Fruit fly (Drosophila melanogaster) Kc167 (cell line): ENCODE results near the gene CG18048.

ENCODE experiments used
- Myc ChIP-seq: fragments of >200 bp; optimal IDR thresholded peaks from 2 replicates; lab custom pipeline; 2017; ENCODE audit warnings: missing external identifiers
- Sin3A ChIP-seq: fragments of >200 bp; optimal IDR thresholded peaks from 2 replicates; lab custom pipeline; 2018; ENCODE audit warnings: missing external identifiers
- h ChIP-seq: fragments of >200 bp; optimal IDR thresholded peaks from 3 replicates; lab custom pipeline; 2018; ENCODE audit warnings: missing external identifiers
- insv ChIP-seq: fragments of >200 bp; optimal IDR thresholded peaks from 3 replicates; lab custom pipeline; 2018; ENCODE audit warnings: missing external identifiers
- psq ChIP-seq: fragments of >200 bp; optimal IDR thresholded peaks from 2 replicates; lab custom pipeline; 2017; ENCODE audit warnings: missing external identifiers
- ttk ChIP-seq: sonication (Bioruptor generic); optimal IDR thresholded peaks from 2 replicates; lab custom pipeline; 2017; ENCODE audit warnings: missing external identifiers

The CG18048 gene

dm6 chr3R:6337397-6337796, 8.5 kb upstream of the CG18048 start:
- no peak for TF ChIP-seq ttk (lab: Kevin White, UChicago)
- no peak for TF ChIP-seq Myc (lab: Kevin White, UChicago)
- TF ChIP-seq psq = no peak
- TF ChIP-seq insv (lab: Kevin White, UChicago) = no peak

- TF ChIP-seq psq = no peak
- no peak for TF ChIP-seq insv (lab: Kevin White, UChicago)
- no peak for TF ChIP-seq ttk (lab: Kevin White, UChicago)
- TF ChIP-seq Sin3A (lab: Kevin White, UChicago) = no peak
- TF ChIP-seq Myc (lab: Kevin White, UChicago) = no peak
- TF ChIP-seq h (lab: Kevin White, UChicago) = no peak
Observed at dm6 chr3R:6339795-6340194, 6.1 kb upstream of the CG18048 start, which contains the start of gene Osi20. Gene Osi20, plus strand, starts transcription at chr3R:6340095.

dm6 chr3R:6341668-6342067, 4.2 kb upstream of the CG18048 start, which contains the start of gene CG17917:
Gene CG17917, plus strand, starts transcription at chr3R:6341968.
- TF ChIP-seq ttk (lab: Kevin White, UChicago) (no peak), insv (lab: Kevin White, UChicago) (no peak), h (lab: Kevin White, UChicago) (no peak), psq (no peak), Myc (lab: Kevin White, UChicago) (no peak), Sin3A (lab: Kevin White, UChicago) (no peak)

- no peak for TF ChIP-seq ttk (lab: Kevin White, UChicago)
- TF ChIP-seq Myc (lab: Kevin White, UChicago) = no peak
Observed at dm6 chr3R:6342702-6343101, 3.2 kb upstream of the CG18048 start, which contains the start of gene CG10298. Gene CG10298, plus strand, starts transcription at chr3R:6343002.

- TF ChIP-seq h (lab: Kevin White, UChicago) = no peak
- no peak for TF ChIP-seq psq
- TF ChIP-seq Myc (lab: Kevin White, UChicago) = no peak
- TF ChIP-seq ttk (lab: Kevin White, UChicago) = no peak
- no peak for TF ChIP-seq insv (lab: Kevin White, UChicago)
- TF ChIP-seq Sin3A (lab: Kevin White, UChicago) = no peak
Observed at dm6 chr3R:6343396-6344239, 2.3 kb upstream of the CG18048 start, which contains the start of gene CG17919. Gene CG17919, plus strand, starts transcription at chr3R:6344029.

dm6 chr3R:6348943-6349342, 3.0 kb downstream of the CG18048 start, which contains the start of gene Hr83:
Gene Hr83, plus strand, starts transcription at chr3R:6349243.
- TF ChIP-seq ttk (lab: Kevin White, UChicago) (no peak), psq (no peak), insv (lab: Kevin White, UChicago) (no peak), Sin3A (lab: Kevin White, UChicago) (no peak), Myc (lab: Kevin White, UChicago) (no peak), h (lab: Kevin White, UChicago) (no peak)

dm6 chr3R:6350755-6351154, 4.8 kb downstream of the CG18048 start, which contains the start of gene Pak:
Gene Pak, plus strand, starts transcription at chr3R:6350896.
- TF ChIP-seq insv (lab: Kevin White, UChicago) (no peak), ttk (lab: Kevin White, UChicago) (no peak), h (lab: Kevin White, UChicago) (no peak), Myc (lab: Kevin White, UChicago) (no peak), psq (no peak), Sin3A (lab: Kevin White, UChicago) (no peak)

dm6 chr3R:6351181-6351580, 5.3 kb downstream of the CG18048 start:
- TF ChIP-seq h (lab: Kevin White, UChicago) (no peak), insv (lab: Kevin White, UChicago) (no peak), psq (no peak), ttk (lab: Kevin White, UChicago) (no peak), Sin3A (lab: Kevin White, UChicago) (no peak), Myc (lab: Kevin White, UChicago) (no peak)

- TF ChIP-seq Sin3A (lab: Kevin White, UChicago) = no peak
- TF ChIP-seq h (lab: Kevin White, UChicago) = no peak
- TF ChIP-seq insv (lab: Kevin White, UChicago) = no peak
- TF ChIP-seq psq = no peak
- TF ChIP-seq ttk (lab: Kevin White, UChicago) = no peak
- no peak for TF ChIP-seq Myc (lab: Kevin White, UChicago)
Observed at dm6 chr3R:6351696-6352378, 5.9 kb downstream of the CG18048 start.

dm6 chr3R:6352436-6352835, 6.5 kb downstream of the CG18048 start:
- no peak for TF ChIP-seq insv (lab: Kevin White, UChicago)
- TF ChIP-seq ttk (lab: Kevin White, UChicago) = no peak

dm6 chr3R:6352893-6353623, 7.1 kb downstream of the CG18048 start:
- no peak for TF ChIP-seq Sin3A (lab: Kevin White, UChicago)
- TF ChIP-seq Myc (lab: Kevin White, UChicago) = no peak
- TF ChIP-seq ttk (lab: Kevin White, UChicago) = no peak
- TF ChIP-seq h (lab: Kevin White, UChicago) = no peak
- no peak for TF ChIP-seq insv (lab: Kevin White, UChicago)
- TF ChIP-seq psq = no peak
